Worm (Caenorhabditis elegans) whole organism, L1 larva: ENCODE results near the gene T04C12.33.

ENCODE experiments used
- C16A3.4 ChIP-seq: fragments of 150-350 bp; optimal IDR thresholded peaks from 2 replicates; lab custom pipeline; 2014; ENCODE audit warnings: missing biosample characterization, missing genetic modification characterization
- C34B4.2 ChIP-seq: sonication (generic microtip); optimal IDR thresholded peaks from 2 replicates; lab custom pipeline; 2017; ENCODE audit warnings: mild to moderate bottlenecking, missing genetic modification characterization, missing compliant biosample characterization
- Y116A8C.19 ChIP-seq: sonication (generic microtip); optimal IDR thresholded peaks from 2 replicates; lab custom pipeline; 2016; ENCODE audit warnings: missing compliant biosample characterization, missing genetic modification characterization, borderline replicate concordance
- aly-2 ChIP-seq: fragments of 150-350 bp; optimal IDR thresholded peaks from 2 replicates; lab custom pipeline; 2014; ENCODE audit warnings: missing biosample characterization, missing genetic modification characterization
- ama-1 ChIP-seq: fragments of 150-350 bp; optimal IDR thresholded peaks from 2 replicates; lab custom pipeline; 2014
- blmp-1 ChIP-seq: fragments of 150-350 bp; optimal IDR thresholded peaks from 2 replicates; lab custom pipeline; 2014; ENCODE audit warnings: missing biosample characterization, missing genetic modification characterization
- ceh-63 ChIP-seq: fragments of 200-800 bp; sonication (Bioruptor generic); optimal IDR thresholded peaks from 2 replicates; lab custom pipeline; 2018; ENCODE audit warnings: mild to moderate bottlenecking, missing genetic modification characterization, missing compliant biosample characterization
- ceh-82 ChIP-seq, 3 experiments: fragments of 150-350 bp in 1 of 3; sonication (generic microtip) in 2 of 3; optimal IDR thresholded peaks; 2 replicates each; lab custom pipeline; 2014 to 2017; ENCODE audit warnings: missing biosample characterization in 3 of 3, missing genetic modification characterization in 3 of 3
- ceh-88 ChIP-seq: fragments of 200-800 bp; sonication (Bioruptor generic); IDR thresholded peaks from 2 replicates; pipeline ENCODE4 v1.3.6; 2022; ENCODE audit warnings: missing genetic modification characterization, missing compliant biosample characterization
- ceh-90 ChIP-seq: sonication (generic microtip); optimal IDR thresholded peaks from 2 replicates; lab custom pipeline; 2016; ENCODE audit warnings: missing genetic modification characterization, missing compliant biosample characterization
- ces-1 ChIP-seq: fragments of 150-350 bp; optimal IDR thresholded peaks from 2 replicates; lab custom pipeline; 2014; ENCODE audit warnings: missing biosample characterization, missing genetic modification reagents, missing genetic modification characterization
- dpl-1 ChIP-seq, 3 experiments: fragments of 150-350 bp in 2 of 3; sonication (generic microtip) in 1 of 3; optimal IDR thresholded peaks; 2 replicates each; lab custom pipeline; 2014 to 2017; ENCODE audit warnings: missing biosample characterization in 3 of 3, missing genetic modification characterization in 3 of 3, missing genetic modification reagents in 3 of 3
- efl-3 ChIP-seq: fragments of 200-800 bp; sonication (Bioruptor generic); optimal IDR thresholded peaks from 2 replicates; lab custom pipeline; 2018; ENCODE audit warnings: mild to moderate bottlenecking, missing genetic modification characterization, missing compliant biosample characterization
- egl-13 ChIP-seq: sonication (generic microtip); optimal IDR thresholded peaks from 2 replicates; lab custom pipeline; 2016; ENCODE audit warnings: missing genotype, missing genetic modification reagents, missing genetic modification characterization, missing compliant biosample characterization
- egl-27 ChIP-seq, 2 experiments: fragments of 150-350 bp in 1 of 2; sonication (generic microtip); optimal IDR thresholded peaks; 3 replicates each; lab custom pipeline; 2017 to 2018; ENCODE audit warnings: missing biosample characterization in 2 of 2, missing genetic modification characterization in 2 of 2, missing genetic modification reagents in 2 of 2
- elt-2 ChIP-seq: sonication (generic microtip); optimal IDR thresholded peaks from 2 replicates; lab custom pipeline; 2016; ENCODE audit warnings: missing genetic modification characterization, mild to moderate bottlenecking, inconsistent platforms, missing compliant biosample characterization, missing genetic modification reagents
- fkh-10 ChIP-seq: sonication (generic microtip); optimal IDR thresholded peaks from 2 replicates; lab custom pipeline; 2017; ENCODE audit warnings: missing biosample characterization, missing genetic modification reagents, missing genetic modification characterization
- hlh-4 ChIP-seq: sonication (generic microtip); optimal IDR thresholded peaks from 2 replicates; lab custom pipeline; 2016; ENCODE audit warnings: mild to moderate bottlenecking, missing genetic modification characterization, missing compliant biosample characterization
- hpl-2 ChIP-seq: fragments of 150-350 bp; optimal IDR thresholded peaks from 2 replicates; lab custom pipeline; 2014; ENCODE audit warnings: missing biosample characterization, missing genetic modification reagents, missing genetic modification characterization
- isw-1 ChIP-seq: fragments of 200-800 bp; sonication (Bioruptor generic); IDR thresholded peaks from 2 replicates; pipeline ENCODE4 v1.3.6; 2022; ENCODE audit warnings: missing genetic modification characterization, missing compliant biosample characterization
- lin-13 ChIP-seq: fragments of 150-350 bp; optimal IDR thresholded peaks from 2 replicates; lab custom pipeline; 2014; ENCODE audit warnings: missing biosample characterization, missing genetic modification reagents, missing genetic modification characterization
- lin-14 ChIP-seq: fragments of 200-800 bp; sonication (Bioruptor generic); optimal IDR thresholded peaks from 2 replicates; lab custom pipeline; 2018; ENCODE audit warnings: mild to moderate bottlenecking, missing genetic modification characterization, moderate library complexity, missing compliant biosample characterization
- lir-3 ChIP-seq: sonication (generic microtip); optimal IDR thresholded peaks from 2 replicates; lab custom pipeline; 2016; ENCODE audit warnings: mild to moderate bottlenecking, missing genetic modification characterization, moderate library complexity, missing compliant biosample characterization; ENCODE audit not compliant: poor library complexity
- lsy-2 ChIP-seq, 2 experiments: fragments of 150-350 bp; optimal IDR thresholded peaks; 2 replicates each; lab custom pipeline; 2014; ENCODE audit warnings: missing biosample characterization in 2 of 2, missing genetic modification characterization in 2 of 2
- mef-2 ChIP-seq: fragments of 150-350 bp; optimal IDR thresholded peaks from 2 replicates; lab custom pipeline; 2014; ENCODE audit warnings: missing biosample characterization, missing genetic modification characterization
- nhr-11 ChIP-seq: fragments of 150-350 bp; optimal IDR thresholded peaks from 2 replicates; lab custom pipeline; 2014; ENCODE audit warnings: missing biosample characterization, missing genetic modification characterization
- nhr-12 ChIP-seq: sonication (generic microtip); optimal IDR thresholded peaks from 2 replicates; lab custom pipeline; 2017; ENCODE audit warnings: missing biosample characterization, missing genetic modification characterization
- nhr-19 ChIP-seq: fragments of 200-800 bp; sonication (Bioruptor generic); conservative IDR thresholded peaks from 2 replicates; pipeline ENCODE4 v1.3.6; 2022; ENCODE audit warnings: missing genetic modification characterization, missing compliant biosample characterization
- nhr-20 ChIP-seq: sonication (generic microtip); optimal IDR thresholded peaks from 2 replicates; lab custom pipeline; 2016; ENCODE audit warnings: mild to moderate bottlenecking, missing genetic modification characterization, missing compliant biosample characterization
- nhr-28 ChIP-seq: fragments of 150-350 bp; optimal IDR thresholded peaks from 2 replicates; lab custom pipeline; 2014; ENCODE audit warnings: missing biosample characterization, missing genetic modification characterization
- nhr-71 ChIP-seq: sonication (generic microtip); optimal IDR thresholded peaks from 2 replicates; lab custom pipeline; 2016; ENCODE audit warnings: mild to moderate bottlenecking, missing genetic modification characterization, moderate library complexity, missing compliant biosample characterization
- nhr-76 ChIP-seq: sonication (generic microtip); optimal IDR thresholded peaks from 2 replicates; lab custom pipeline; 2017; ENCODE audit warnings: missing biosample characterization, missing genetic modification characterization
- nhr-84 ChIP-seq: sonication (generic microtip); optimal IDR thresholded peaks from 2 replicates; lab custom pipeline; 2017; ENCODE audit warnings: missing biosample characterization, missing genetic modification characterization
- nhr-85 ChIP-seq: sonication (generic microtip); peaks from one replicate; lab custom pipeline; 2016; ENCODE audit warnings: missing genetic modification characterization, inconsistent platforms, missing compliant biosample characterization
- nhr-90 ChIP-seq: sonication (generic microtip); optimal IDR thresholded peaks from 2 replicates; lab custom pipeline; 2016; ENCODE audit warnings: mild to moderate bottlenecking, missing genetic modification characterization, missing compliant biosample characterization; ENCODE audit not compliant: poor library complexity
- pag-3 ChIP-seq: sonication (generic microtip); optimal IDR thresholded peaks from 2 replicates; lab custom pipeline; 2017; ENCODE audit warnings: missing genetic modification characterization, mild to moderate bottlenecking, missing compliant biosample characterization, antibody characterized with exemption, borderline replicate concordance; ENCODE audit not compliant: insufficient read depth
- rnt-1 ChIP-seq: sonication (generic microtip); optimal IDR thresholded peaks from 2 replicates; lab custom pipeline; 2016; ENCODE audit warnings: mild to moderate bottlenecking, missing genetic modification characterization, moderate library complexity, missing compliant biosample characterization
- skn-1 ChIP-seq: fragments of 150-350 bp; optimal IDR thresholded peaks from 2 replicates; lab custom pipeline; 2014; ENCODE audit warnings: missing biosample characterization, missing genetic modification characterization
- snpc-4 ChIP-seq: fragments of 150-350 bp; optimal IDR thresholded peaks from 2 replicates; lab custom pipeline; 2014; ENCODE audit warnings: missing biosample characterization, missing genetic modification characterization
- sox-4 ChIP-seq: sonication (generic microtip); optimal IDR thresholded peaks from 2 replicates; lab custom pipeline; 2016; ENCODE audit warnings: missing genetic modification characterization, missing compliant biosample characterization
- sup-37 ChIP-seq: fragments of 200-800 bp; sonication (Bioruptor generic); optimal IDR thresholded peaks from 2 replicates; lab custom pipeline; 2018; ENCODE audit warnings: mild to moderate bottlenecking, missing genetic modification characterization, missing compliant biosample characterization
- swsn-7 ChIP-seq: sonication (generic microtip); optimal IDR thresholded peaks from 2 replicates; lab custom pipeline; 2016; ENCODE audit warnings: missing genetic modification characterization, missing compliant biosample characterization
- tbx-2 ChIP-seq: sonication (generic microtip); optimal IDR thresholded peaks from 2 replicates; lab custom pipeline; 2016; ENCODE audit warnings: missing genetic modification characterization, missing compliant biosample characterization
- tlp-1 ChIP-seq: fragments of 150-350 bp; optimal IDR thresholded peaks from 2 replicates; lab custom pipeline; 2014; ENCODE audit warnings: missing biosample characterization, missing genetic modification characterization
- unc-30 ChIP-seq: sonication (generic microtip); optimal IDR thresholded peaks from 2 replicates; lab custom pipeline; 2017; ENCODE audit warnings: missing biosample characterization, missing genetic modification characterization
- unc-62 ChIP-seq: fragments of 150-350 bp; optimal IDR thresholded peaks from 2 replicates; lab custom pipeline; 2014; ENCODE audit warnings: missing biosample characterization, missing genetic modification reagents, missing genetic modification characterization
- zip-4 ChIP-seq: fragments of 200-800 bp; sonication (Bioruptor generic); optimal IDR thresholded peaks from 2 replicates; lab custom pipeline; 2018; ENCODE audit warnings: mild to moderate bottlenecking, missing genetic modification characterization, moderate library complexity, missing compliant biosample characterization

Gene T04C12.33

ce11 chrV:11053827-11054226, 1.8 kb downstream of the T04C12.33 start, which contains the start of gene T04C12.7:
TSS of gene T04C12.7 (plus strand) at chrV:11054127.
- TF ChIP-seq sox-4 (no peak), nhr-90 (tag; lab: Kevin White, UChicago) (no peak), isw-1 (GFP tag; lab: Robert Waterston, UW) (no peak), pag-3 (tag; lab: Kevin White, UChicago) (no peak), ceh-90 (tag; lab: Kevin White, UChicago) (no peak), ceh-63 (no peak), dpl-1 (GFP tag; optimal IDR thresholded peaks at IDR 0.05; lab: Kevin White, UChicago) (no peak), ama-1 (lab: Kevin White, UChicago) (no peak), aly-2 (no peak), C16A3.4 (no peak), fkh-10 (GFP tag; lab: Kevin White, UChicago) (no peak), lir-3 (tag; lab: Kevin White, UChicago) (no peak), efl-3 (GFP tag; lab: Kevin White, UChicago) (no peak), unc-30 (no peak)

- TF ChIP-seq C16A3.4 (no peak), hpl-2 (GFP tag; lab: Kevin White, UChicago) (no peak), C34B4.2 (tag; lab: Kevin White, UChicago) (no peak), mef-2 (tag; lab: Kevin White, UChicago) (no peak), unc-30 (no peak), sox-4 (no peak)
Measured at ce11 chrV:11056484-11056883, 4.5 kb downstream of the T04C12.33 start.

ce11 chrV:11057043-11057442, 5.0 kb downstream of the T04C12.33 start, which contains the start of gene srh-75:
TSS of gene srh-75 (minus strand) at chrV:11057143.
- no peak for TF ChIP-seq lin-13
- TF ChIP-seq unc-30 = no peak
- TF ChIP-seq ceh-88 (GFP tag; lab: Robert Waterston, UW) = no peak
- TF ChIP-seq nhr-28 (tag; lab: Kevin White, UChicago) = no peak
- TF ChIP-seq isw-1 (GFP tag; lab: Robert Waterston, UW) = no peak
- TF ChIP-seq tlp-1 (tag; lab: Kevin White, UChicago) = no peak
- TF ChIP-seq snpc-4 (tag; lab: Kevin White, UChicago) = no peak
- TF ChIP-seq swsn-7 = no peak
- TF ChIP-seq sup-37 = no peak
- TF ChIP-seq nhr-76 (tag; lab: Kevin White, UChicago) = no peak
- TF ChIP-seq nhr-84 = no peak
- TF ChIP-seq Y116A8C.19 (tag; lab: Kevin White, UChicago) = no peak
- TF ChIP-seq C16A3.4 = no peak
- TF ChIP-seq egl-27 (tag; optimal IDR thresholded peaks at IDR 0.05; lab: Kevin White, UChicago) = no peak
- no peak for TF ChIP-seq tbx-2 (tag; lab: Kevin White, UChicago)
- TF ChIP-seq unc-62 (GFP tag; lab: Kevin White, UChicago) = no peak
- no peak for TF ChIP-seq ces-1 (GFP tag; lab: Kevin White, UChicago)
- TF ChIP-seq skn-1 (tag; lab: Kevin White, UChicago) = no peak
- TF ChIP-seq nhr-11 (tag; lab: Kevin White, UChicago) = no peak
- no peak for TF ChIP-seq mef-2 (tag; lab: Kevin White, UChicago)
- TF ChIP-seq, all 84 proteins: peak for 0

- no peak for TF ChIP-seq ceh-82 (tag; optimal IDR thresholded peaks at IDR 0.05; lab: Kevin White, UChicago)
- no peak for TF ChIP-seq lsy-2 (tag; optimal IDR thresholded peaks at IDR 0.05; lab: Kevin White, UChicago)
- peak; percentile 13 for TF ChIP-seq nhr-85 (tag; lab: Kevin White, UChicago)
- TF ChIP-seq nhr-90 (tag; lab: Kevin White, UChicago) = peak; percentile 13
- no peak for TF ChIP-seq sox-4
- TF ChIP-seq zip-4 (GFP tag; lab: Kevin White, UChicago) = no peak
- no peak for TF ChIP-seq hpl-2 (GFP tag; lab: Kevin White, UChicago)
- TF ChIP-seq ama-1 (lab: Kevin White, UChicago) = peak; percentile 61
- TF ChIP-seq unc-62 (GFP tag; lab: Kevin White, UChicago) = no peak
- no peak for TF ChIP-seq egl-13 (tag; lab: Kevin White, UChicago)
- no peak for TF ChIP-seq nhr-12
- peak; percentile 19 for TF ChIP-seq nhr-71 (tag; lab: Kevin White, UChicago)
- TF ChIP-seq lin-14 = no peak
- no peak for TF ChIP-seq rnt-1
- TF ChIP-seq nhr-20 (tag; lab: Kevin White, UChicago) = no peak
- 0 out of 2 replicates have a peak, but pooled peaks have one; percentile 13 for TF ChIP-seq nhr-19 (GFP tag; lab: Robert Waterston, UW)
- peak; percentile 4 for TF ChIP-seq elt-2 (tag; lab: Kevin White, UChicago)
- no peak for TF ChIP-seq hlh-4 (tag; lab: Kevin White, UChicago)
- no peak for TF ChIP-seq blmp-1 (tag; lab: Kevin White, UChicago)
Measured at ce11 chrV:11059180-11059579, 7.2 kb downstream of the T04C12.33 start, which contains the start of gene T04C12.1. TSS of gene T04C12.1 (minus strand) at chrV:11059269.
